Worm (Caenorhabditis elegans): ENCODE data around the gene F11G11.4.

The F11G11.4 gene

DNA sequence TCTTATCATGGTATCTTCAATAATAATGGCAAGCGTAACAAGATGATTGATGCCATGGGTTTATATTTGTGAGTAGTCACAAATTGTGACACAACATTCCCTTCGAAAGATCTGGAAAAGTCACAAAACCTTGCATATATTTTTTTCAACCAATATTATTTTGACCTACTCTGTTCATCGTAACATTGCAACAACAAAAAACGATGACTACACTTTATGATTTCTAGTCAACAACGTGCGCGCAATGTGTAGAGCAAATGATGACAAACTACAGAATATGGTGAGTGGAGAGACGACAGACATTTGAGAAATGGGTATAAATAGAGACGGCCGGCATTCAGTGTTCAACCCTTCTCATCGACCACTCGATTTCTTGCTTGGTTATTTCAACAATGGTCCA is 21.3 kb downstream of the F11G11.4 start, which contains the start of gene gst-7:
Gene gst-7 (plus strand): TSS at position 336 of the 400 bp plus-strand sequence.
- TF ChIP-seq php-3 (GFP tag; IDR thresholded peaks at IDR 0.05) (peak; percentile 68), mxl-3 (GFP tag; optimal IDR thresholded peaks at IDR 0.05) (peak; percentile 95), ceh-28 (tag; optimal IDR thresholded peaks at IDR 0.05) (no peak), cey-2 (tag; optimal IDR thresholded peaks at IDR 0.05; ENCODE audit: borderline replicate concordance, insufficient read depth) (peak; percentile 77), F44E2.7 (GFP tag; IDR thresholded peaks at IDR 0.05) (no peak), Y48G9A.11 (GFP tag; IDR thresholded peaks at IDR 0.05) (no peak), nhr-10 (tag; optimal IDR thresholded peaks at IDR 0.05) (no peak), rbr-2 (tag; optimal IDR thresholded peaks at IDR 0.05) (no peak), arid-1 (GFP tag; conservative IDR thresholded peaks at IDR 0.05) (no peak), lin-38 (GFP tag; IDR thresholded peaks at IDR 0.05) (no peak; the same call in 1 of the 2 replicates), pha-4 (GFP tag; IDR thresholded peaks at IDR 0.05) (no peak), pha-4 (tag; optimal IDR thresholded peaks at IDR 0.05) (peak; percentile 37), mdl-1 (tag; optimal IDR thresholded peaks at IDR 0.05) (peak in 1 of 2 experiments; percentile 53), F10B5.3 (tag; optimal IDR thresholded peaks at IDR 0.05) (no peak), mxl-2 (GFP tag; conservative IDR thresholded peaks at IDR 0.05) (no peak), ceh-82 (tag; optimal IDR thresholded peaks at IDR 0.05) (no peak), lsy-2 (tag; optimal IDR thresholded peaks at IDR 0.05) (peak in 1 of 2 experiments; percentile 51), daf-16 (GFP tag; optimal IDR thresholded peaks at IDR 0.05) (no peak), daf-16 (tag; optimal IDR thresholded peaks at IDR 0.05) (peak; percentile 89), egl-27 (tag; optimal IDR thresholded peaks at IDR 0.05) (no peak), hmg-1.1 (GFP tag; IDR thresholded peaks at IDR 0.05) (peak; percentile 35; the same call in 1 of the 2 replicates), snpc-1.2 (GFP tag; IDR thresholded peaks at IDR 0.05) (no peak), nhr-77 (tag; optimal IDR thresholded peaks at IDR 0.05) (peak; percentile 39), tra-1 (GFP tag; IDR thresholded peaks at IDR 0.05) (0 out of 2 replicates have a peak, but pooled peaks have one; percentile 20), hlh-30 (tag; optimal IDR thresholded peaks at IDR 0.05; ENCODE audit: insufficient read depth) (peak; percentile 66), hlh-11 (tag; optimal IDR thresholded peaks at IDR 0.05) (peak; percentile 79), tag-97 (GFP tag; IDR thresholded peaks at IDR 0.05) (no peak), ZK546.5 (tag; optimal IDR thresholded peaks at IDR 0.05) (no peak), nhr-76 (tag; optimal IDR thresholded peaks at IDR 0.05) (no peak), lir-3 (tag; optimal IDR thresholded peaks at IDR 0.05) (no peak), zag-1 (tag; optimal IDR thresholded peaks at IDR 0.05) (no peak), mep-1 (tag; optimal IDR thresholded peaks at IDR 0.05) (peak; percentile 28), nhr-237 (tag; optimal IDR thresholded peaks at IDR 0.05) (no peak), spr-1 (tag; optimal IDR thresholded peaks at IDR 0.05) (no peak), nhr-11 (tag; optimal IDR thresholded peaks at IDR 0.05) (peak; percentile 43), nhr-42 (GFP tag; IDR thresholded peaks at IDR 0.05) (no peak), T26A8.4 (GFP tag; IDR thresholded peaks at IDR 0.05) (no peak), R02D3.7 (tag; optimal IDR thresholded peaks at IDR 0.05) (no peak), F37D6.2 (tag; optimal IDR thresholded peaks at IDR 0.05) (no peak), dmd-8 (GFP tag; IDR thresholded peaks at IDR 0.05) (no peak), ces-1 (GFP tag; optimal IDR thresholded peaks at IDR 0.05) (no peak), lin-15B (tag; optimal IDR thresholded peaks at IDR 0.05) (no peak), zip-11 (GFP tag; IDR thresholded peaks at IDR 0.05) (no peak), lim-7 (GFP tag; IDR thresholded peaks at IDR 0.05) (no peak), nhr-48 (tag; optimal IDR thresholded peaks at IDR 0.05) (peak; percentile 71), vab-7 (GFP tag; IDR thresholded peaks at IDR 0.05) (no peak), fos-1 (tag; optimal IDR thresholded peaks at IDR 0.05) (no peak), nhr-25 (tag; optimal IDR thresholded peaks at IDR 0.05; ENCODE audit: borderline replicate concordance, insufficient read depth) (no peak), zfp-2 (tag; optimal IDR thresholded peaks at IDR 0.05) (no peak), spr-3 (GFP tag; optimal IDR thresholded peaks at IDR 0.05) (no peak), dmd-6 (GFP tag; IDR thresholded peaks at IDR 0.05) (peak; percentile 73), hif-1 (tag; optimal IDR thresholded peaks at IDR 0.05) (peak in 1 of 2 experiments; percentile 11)
